Fruit fly (Drosophila melanogaster) whole organism, wandering third instar larva: ENCODE data around the gene CG12398.

ENCODE experiments used
- Abd-B ChIP-seq: fragments of >200 bp; optimal IDR thresholded peaks from 2 replicates; lab custom pipeline; 2017; ENCODE audit warnings: missing biosample characterization, missing genetic modification characterization
- CG32264 ChIP-seq: fragments of 200-800 bp; sonication (Bioruptor generic); optimal IDR thresholded peaks from 2 replicates; lab custom pipeline; 2016; ENCODE audit warnings: missing biosample characterization, missing genetic modification characterization
- CG9705 ChIP-seq: fragments of 200-800 bp; sonication (Bioruptor generic); optimal IDR thresholded peaks from 2 replicates; lab custom pipeline; 2018; ENCODE audit warnings: missing biosample characterization, mild to moderate bottlenecking, missing genetic modification characterization
- Dif ChIP-seq: fragments of 200-275, 200-300 bp; sonication (Bioruptor generic); optimal IDR thresholded peaks from 2 replicates; lab custom pipeline; 2018; ENCODE audit warnings: missing biosample characterization, missing genetic modification characterization; ENCODE audit not compliant: partially characterized antibody
- GATAd ChIP-seq: sonication (Bioruptor generic); optimal IDR thresholded peaks from 2 replicates; lab custom pipeline; 2016; ENCODE audit warnings: missing biosample characterization, missing genetic modification characterization
- HLH106 ChIP-seq: fragments of 200-800 bp; optimal IDR thresholded peaks from 3 replicates; lab custom pipeline; 2019; ENCODE audit warnings: missing biosample characterization, mild to moderate bottlenecking, missing genetic modification characterization, moderate library complexity
- Hnf4 ChIP-seq: fragments of 200-800 bp; sonication (Bioruptor generic); optimal IDR thresholded peaks from 2 replicates; lab custom pipeline; 2016; ENCODE audit warnings: missing biosample characterization, mild to moderate bottlenecking, missing genetic modification characterization
- Hr78 ChIP-seq: fragments of >200 bp; optimal IDR thresholded peaks from 2 replicates; lab custom pipeline; 2017; ENCODE audit warnings: missing biosample characterization, missing genetic modification characterization
- Hr83 ChIP-seq: fragments of 200-300 bp; sonication (Bioruptor generic); optimal IDR thresholded peaks from 2 replicates; lab custom pipeline; 2016; ENCODE audit warnings: missing biosample characterization, mild to moderate bottlenecking, missing genetic modification characterization, moderate library complexity; ENCODE audit not compliant: poor library complexity, severe bottlenecking
- Mio ChIP-seq: sonication (Bioruptor generic); optimal IDR thresholded peaks from 2 replicates; lab custom pipeline; 2016; ENCODE audit warnings: missing biosample characterization, missing genetic modification characterization
- Myc ChIP-seq: fragments of >200 bp; optimal IDR thresholded peaks from 2 replicates; lab custom pipeline; 2017
- N ChIP-seq: fragments of >200 bp; optimal IDR thresholded peaks from 2 replicates; lab custom pipeline; 2018; ENCODE audit warnings: missing biosample characterization, missing external identifiers, missing genetic modification characterization
- OdsH ChIP-seq: fragments of 200-800 bp; sonication (Bioruptor generic); optimal IDR thresholded peaks from 2 replicates; lab custom pipeline; 2016; ENCODE audit warnings: missing biosample characterization, mild to moderate bottlenecking, missing genetic modification characterization
- Rel ChIP-seq, 2 experiments: fragments of 200-800 bp; sonication (Bioruptor generic) in 1 of 2; optimal IDR thresholded peaks; 2 replicates in 1 of 2; 3 replicates in 1 of 2; lab custom pipeline; 2016 to 2019; ENCODE audit warnings: mild to moderate bottlenecking in 2 of 2, missing biosample characterization in 2 of 2, missing genetic modification characterization in 2 of 2, moderate library complexity in 1 of 2
- Sp1 ChIP-seq: fragments of 200-800 bp; sonication (Bioruptor generic); optimal IDR thresholded peaks from 3 replicates; lab custom pipeline; 2019; ENCODE audit warnings: missing biosample characterization, mild to moderate bottlenecking, missing genetic modification characterization, moderate library complexity
- Vsx2 ChIP-seq: fragments of 200-300, 225-300 bp; sonication (Bioruptor generic); optimal IDR thresholded peaks from 2 replicates; lab custom pipeline; 2018; ENCODE audit warnings: missing biosample characterization, missing genetic modification characterization; ENCODE audit not compliant: partially characterized antibody
- br ChIP-seq: fragments of 200-800 bp; sonication (Bioruptor generic); optimal IDR thresholded peaks from 2 replicates; lab custom pipeline; 2016; ENCODE audit warnings: missing biosample characterization, missing genetic modification characterization
- brk ChIP-seq: fragments of 200-800 bp; sonication (Bioruptor generic); optimal IDR thresholded peaks from 2 replicates; lab custom pipeline; 2016; ENCODE audit warnings: missing biosample characterization, mild to moderate bottlenecking, missing genetic modification characterization
- dl ChIP-seq, 2 experiments: fragments of 175-275, 200-275 bp in 1 of 2; fragments of 200-275 bp in 1 of 2; sonication (Bioruptor generic); optimal IDR thresholded peaks; lab custom pipeline; 2018; ENCODE audit warnings: mild to moderate bottlenecking in 2 of 2, missing biosample characterization in 2 of 2, missing genetic modification characterization in 2 of 2, moderate library complexity in 2 of 2; ENCODE audit not compliant: partially characterized antibody in 2 of 2, insufficient read depth in 1 of 2
- dmrt93B ChIP-seq: fragments of 200-800 bp; sonication (Bioruptor generic); optimal IDR thresholded peaks from 2 replicates; lab custom pipeline; 2018; ENCODE audit warnings: missing biosample characterization, mild to moderate bottlenecking, missing genetic modification characterization
- dsf ChIP-seq: sonication (Bioruptor generic); optimal IDR thresholded peaks from 2 replicates; lab custom pipeline; 2016; ENCODE audit warnings: missing biosample characterization, missing genetic modification characterization, borderline replicate concordance
- ey ChIP-seq: fragments of 200-800 bp; sonication (Bioruptor generic); optimal IDR thresholded peaks from 2 replicates; lab custom pipeline; 2016; ENCODE audit warnings: missing biosample characterization, missing genetic modification characterization
- foxo ChIP-seq, 2 experiments: fragments of 200-800 bp; sonication (Bioruptor generic); optimal IDR thresholded peaks; 2 replicates in 1 of 2; 3 replicates in 1 of 2; lab custom pipeline; 2016 to 2017; ENCODE audit warnings: missing biosample characterization in 2 of 2, missing genetic modification characterization in 2 of 2
- fru ChIP-seq: fragments of 200-800 bp; sonication (Bioruptor generic); optimal IDR thresholded peaks from 3 replicates; lab custom pipeline; 2016; ENCODE audit warnings: missing biosample characterization, mild to moderate bottlenecking, missing genetic modification characterization
- h ChIP-seq: fragments of 200-800 bp; sonication (Bioruptor generic); optimal IDR thresholded peaks from 3 replicates; lab custom pipeline; 2016; ENCODE audit warnings: missing biosample characterization, mild to moderate bottlenecking, missing genetic modification characterization
- jim ChIP-seq: fragments of 175-275, 200-325 bp; sonication (Bioruptor generic); optimal IDR thresholded peaks from 2 replicates; lab custom pipeline; 2016; ENCODE audit warnings: missing biosample characterization, mild to moderate bottlenecking, missing genetic modification characterization
- lola ChIP-seq: fragments of >200 bp; optimal IDR thresholded peaks from 2 replicates; lab custom pipeline; 2017; ENCODE audit warnings: missing biosample characterization, missing genetic modification characterization
- psq ChIP-seq: fragments of 200-800 bp; sonication (Bioruptor generic); optimal IDR thresholded peaks from 3 replicates; lab custom pipeline; 2017; ENCODE audit warnings: missing biosample characterization, mild to moderate bottlenecking, missing genetic modification characterization, moderate library complexity
- rgr ChIP-seq: fragments of 200-800 bp; sonication (Bioruptor generic); optimal IDR thresholded peaks from 3 replicates; lab custom pipeline; 2016; ENCODE audit warnings: missing biosample characterization, mild to moderate bottlenecking, missing genetic modification characterization
- sv ChIP-seq: fragments of 200-800 bp; sonication (Bioruptor generic); optimal IDR thresholded peaks from 3 replicates; lab custom pipeline; 2016; ENCODE audit warnings: missing biosample characterization, missing genetic modification characterization
- usp ChIP-seq: fragments of >200 bp; optimal IDR thresholded peaks from 2 replicates; lab custom pipeline; 2017; ENCODE audit warnings: missing biosample characterization, missing genetic modification characterization
- woc ChIP-seq: sonication (Bioruptor generic); optimal IDR thresholded peaks from 2 replicates; lab custom pipeline; 2016; ENCODE audit warnings: missing biosample characterization, mild to moderate bottlenecking, missing genetic modification characterization

The CG12398 gene

dm6 chrX:14913706-14914303 lies at the start of gene CG12398:
CG12398 (minus strand) TSS chrX:14913812.
- TF ChIP-seq HLH106 (no peak), dl (GFP tag; optimal IDR thresholded peaks at IDR 0.05; lab: Kevin White, UChicago; ENCODE audit: insufficient read depth in 1 of 2, partially characterized antibody in 2 of 2) (no peak), Dif (GFP tag; lab: Kevin White, UChicago) (no peak), Abd-B (GFP tag; lab: Kevin White, UChicago) (no peak), rgr (GFP tag; lab: Kevin White, UChicago) (no peak), h (GFP tag; lab: Kevin White, UChicago) (no peak), dmrt93B (GFP tag; lab: Kevin White, UChicago) (no peak), fru (GFP tag; lab: Kevin White, UChicago) (no peak), GATAd (GFP tag; lab: Kevin White, UChicago) (no peak), lola (GFP tag; lab: Kevin White, UChicago) (no peak), brk (GFP tag; lab: Kevin White, UChicago) (no peak), Rel (GFP tag; optimal IDR thresholded peaks at IDR 0.05; lab: Kevin White, UChicago) (no peak), Rel (tag; optimal IDR thresholded peaks at IDR 0.05; lab: Kevin White, UChicago) (no peak), Myc (no peak), dsf (no peak), br (no peak), sv (GFP tag; lab: Kevin White, UChicago) (no peak), Hnf4 (GFP tag; lab: Kevin White, UChicago) (no peak), N (GFP tag; lab: Kevin White, UChicago) (no peak)

dm6 chrX:14960856-14961255 lies 47.2 kb upstream of the CG12398 start:
- peak; percentile 27 for TF ChIP-seq Myc
- no peak for TF ChIP-seq foxo (GFP tag; optimal IDR thresholded peaks at IDR 0.05; lab: Kevin White, UChicago)
- no peak for TF ChIP-seq brk (GFP tag; lab: Kevin White, UChicago)

- TF ChIP-seq Abd-B (GFP tag; lab: Kevin White, UChicago): no peak
- no peak for TF ChIP-seq psq
- no peak for TF ChIP-seq h (GFP tag; lab: Kevin White, UChicago)
- no peak for TF ChIP-seq dl (GFP tag; optimal IDR thresholded peaks at IDR 0.05; lab: Kevin White, UChicago; ENCODE audit: insufficient read depth in 1 of 2, partially characterized antibody in 2 of 2)
- no peak for TF ChIP-seq ey (GFP tag; lab: Kevin White, UChicago)
- TF ChIP-seq woc (GFP tag; lab: Kevin White, UChicago): no peak
- TF ChIP-seq CG32264 (GFP tag; lab: Kevin White, UChicago): no peak
- TF ChIP-seq Hnf4 (GFP tag; lab: Kevin White, UChicago): no peak
- no peak for TF ChIP-seq usp (GFP tag; lab: Kevin White, UChicago)
- no peak for TF ChIP-seq GATAd (GFP tag; lab: Kevin White, UChicago)
- no peak for TF ChIP-seq Rel (GFP tag; optimal IDR thresholded peaks at IDR 0.05; lab: Kevin White, UChicago)
- no peak for TF ChIP-seq Rel (tag; optimal IDR thresholded peaks at IDR 0.05; lab: Kevin White, UChicago)
- no peak for TF ChIP-seq foxo (GFP tag; optimal IDR thresholded peaks at IDR 0.05; lab: Kevin White, UChicago)
- TF ChIP-seq Mio: no peak
- no peak for TF ChIP-seq N (GFP tag; lab: Kevin White, UChicago)
- TF ChIP-seq rgr (GFP tag; lab: Kevin White, UChicago): no peak
Measured at dm6 chrX:14955050-14955783, 41.6 kb upstream of the CG12398 start, which contains the start of the genes CG9030 and eag. CG9030 (minus strand) TSS chrX:14955100. eag (plus strand) TSS chrX:14955477.

dm6 chrX:14953896-14954295 lies 40.3 kb upstream of the CG12398 start:
- TF ChIP-seq fru (GFP tag; lab: Kevin White, UChicago): peak; percentile 57
- peak in 1 of 2 experiments; percentile 45 for TF ChIP-seq foxo (GFP tag; optimal IDR thresholded peaks at IDR 0.05; lab: Kevin White, UChicago)
- TF ChIP-seq Hr78 (GFP tag; lab: Kevin White, UChicago): no peak
- TF ChIP-seq woc (GFP tag; lab: Kevin White, UChicago): no peak
- TF ChIP-seq Abd-B (GFP tag; lab: Kevin White, UChicago): no peak
- TF ChIP-seq Hnf4 (GFP tag; lab: Kevin White, UChicago): no peak
- no peak for TF ChIP-seq OdsH
- TF ChIP-seq Rel (GFP tag; optimal IDR thresholded peaks at IDR 0.05; lab: Kevin White, UChicago): no peak
- no peak for TF ChIP-seq Rel (tag; optimal IDR thresholded peaks at IDR 0.05; lab: Kevin White, UChicago)
- no peak for TF ChIP-seq jim (GFP tag; lab: Kevin White, UChicago)
- TF ChIP-seq Hr83 (GFP tag; lab: Kevin White, UChicago): no peak
- TF ChIP-seq CG9705: no peak
- TF ChIP-seq sv (GFP tag; lab: Kevin White, UChicago): no peak
- TF ChIP-seq Sp1 (GFP tag; lab: Kevin White, UChicago): no peak
- peak; percentile 9 for TF ChIP-seq Vsx2
- peak; percentile 48 for TF ChIP-seq HLH106
- peak; percentile 8 for TF ChIP-seq h (GFP tag; lab: Kevin White, UChicago)
- TF ChIP-seq dsf: no peak
- no peak for TF ChIP-seq brk (GFP tag; lab: Kevin White, UChicago)
- TF ChIP-seq Dif (GFP tag; lab: Kevin White, UChicago): no peak
- no peak for TF ChIP-seq dl (GFP tag; optimal IDR thresholded peaks at IDR 0.05; lab: Kevin White, UChicago; ENCODE audit: insufficient read depth in 1 of 2, partially characterized antibody in 2 of 2)
